Fruit fly (Drosophila melanogaster) whole organism, embryonic: ENCODE results near the gene dar1.

Experiments
- Bgb ChIP-seq: fragments of 200-800 bp; sonication (Bioruptor generic); IDR thresholded peaks from 2 replicates; pipeline ENCODE4 v1.3.6; 2022; ENCODE audit warnings: missing biosample characterization, missing genetic modification characterization; ENCODE audit not compliant: partially characterized antibody
- CG12155 ChIP-seq: fragments of 200-800 bp; sonication (Bioruptor generic); optimal IDR thresholded peaks from 3 replicates; lab custom pipeline; 2016; ENCODE audit warnings: missing biosample characterization, missing genetic modification characterization
- CG13123 ChIP-seq: fragments of 200-800 bp; sonication (Bioruptor generic); optimal IDR thresholded peaks from 2 replicates; lab custom pipeline; 2016; ENCODE audit warnings: missing biosample characterization, missing genetic modification characterization
- CG1603 ChIP-seq: fragments of 200-800 bp; sonication (Bioruptor generic); optimal IDR thresholded peaks from 2 replicates; lab custom pipeline; 2019; ENCODE audit warnings: missing biosample characterization, mild to moderate bottlenecking, missing genetic modification characterization, moderate library complexity
- CG17385 ChIP-seq: fragments of 200-800 bp; sonication (Bioruptor generic); optimal IDR thresholded peaks from 3 replicates; lab custom pipeline; 2018; ENCODE audit warnings: missing biosample characterization, mild to moderate bottlenecking, missing genetic modification characterization
- CG17612 ChIP-seq: fragments of 200-800 bp; sonication (Bioruptor generic); IDR thresholded peaks from 2 replicates; pipeline ENCODE4 v1.3.6; 2022; ENCODE audit warnings: missing biosample characterization, missing genetic modification characterization
- CG18476 ChIP-seq: fragments of 200-800 bp; sonication (Bioruptor generic); optimal IDR thresholded peaks from 2 replicates; lab custom pipeline; 2016; ENCODE audit warnings: missing biosample characterization, mild to moderate bottlenecking, missing genetic modification characterization
- CG2202 ChIP-seq: fragments of 200-800 bp; sonication (Bioruptor generic); optimal IDR thresholded peaks from 2 replicates; lab custom pipeline; 2018; ENCODE audit warnings: missing biosample characterization, mild to moderate bottlenecking, missing genetic modification characterization
- CG32767 ChIP-seq: fragments of 200-800 bp; sonication (Bioruptor generic); IDR thresholded peaks from 2 replicates; pipeline ENCODE4 v1.3.6; 2022; ENCODE audit warnings: missing biosample characterization, missing genetic modification characterization
- CG7372 ChIP-seq: fragments of 200-800 bp; sonication (Bioruptor generic); IDR thresholded peaks from 2 replicates; pipeline ENCODE4 v1.3.6; 2022; ENCODE audit warnings: missing biosample characterization, missing genetic modification characterization
- CG9437 ChIP-seq: fragments of 200-800 bp; sonication (Bioruptor generic); optimal IDR thresholded peaks from 2 replicates; lab custom pipeline; 2018; ENCODE audit warnings: missing biosample characterization, mild to moderate bottlenecking, missing genetic modification characterization
- CG9876 ChIP-seq: fragments of 200-800 bp; sonication (Bioruptor generic); optimal IDR thresholded peaks from 2 replicates; lab custom pipeline; 2016; ENCODE audit warnings: missing biosample characterization, missing genetic modification characterization
- CoRest ChIP-seq: fragments of 200-800 bp; sonication (Bioruptor generic); optimal IDR thresholded peaks from 3 replicates; lab custom pipeline; 2018; ENCODE audit warnings: missing biosample characterization, mild to moderate bottlenecking, missing genetic modification characterization, moderate library complexity
- Elba2 ChIP-seq: fragments of 200-800 bp; sonication (Bioruptor generic); optimal IDR thresholded peaks from 3 replicates; lab custom pipeline; 2016; ENCODE audit warnings: missing biosample characterization, missing genetic modification characterization
- HHEX ChIP-seq: fragments of 200-800 bp; sonication (Bioruptor generic); optimal IDR thresholded peaks from 3 replicates; lab custom pipeline; 2017; ENCODE audit warnings: missing biosample characterization, mild to moderate bottlenecking, missing genetic modification characterization, missing genetic modification reagents
- Hr39 ChIP-seq: fragments of >200 bp; optimal IDR thresholded peaks from 2 replicates; lab custom pipeline; 2017
- Lhr ChIP-seq: fragments of 200-800 bp; sonication (Bioruptor generic); optimal IDR thresholded peaks from 3 replicates; lab custom pipeline; 2017; ENCODE audit warnings: mild to moderate bottlenecking, missing biosample characterization, missing genetic modification reagents, missing genetic modification characterization
- Lim3 ChIP-seq: fragments of 200-800 bp; sonication (Bioruptor generic); IDR thresholded peaks from 2 replicates; pipeline ENCODE4 v1.3.6; 2022; ENCODE audit warnings: missing biosample characterization, missing genetic modification characterization
- Mes4 ChIP-seq: fragments of 200-800 bp; sonication (Bioruptor generic); optimal IDR thresholded peaks from 2 replicates; lab custom pipeline; 2016; ENCODE audit warnings: missing biosample characterization, missing genetic modification characterization
- NC2α ChIP-seq: fragments of 200-800 bp; sonication (Bioruptor generic); optimal IDR thresholded peaks from 2 replicates; lab custom pipeline; 2016; ENCODE audit warnings: missing biosample characterization, missing genetic modification characterization
- Nf-YC ChIP-seq: fragments of 200-800 bp; optimal IDR thresholded peaks from 3 replicates; lab custom pipeline; 2019; ENCODE audit warnings: missing biosample characterization, mild to moderate bottlenecking, missing genetic modification characterization, moderate library complexity
- Oaz ChIP-seq: fragments of 200-800 bp; sonication (Bioruptor generic); IDR thresholded peaks from 2 replicates; pipeline ENCODE4 v1.3.6; 2022; ENCODE audit warnings: missing biosample characterization, missing genetic modification characterization
- Oli ChIP-seq: fragments of 200-800 bp; sonication (Bioruptor generic); optimal IDR thresholded peaks from 2 replicates; lab custom pipeline; 2018; ENCODE audit warnings: missing biosample characterization, mild to moderate bottlenecking, missing genetic modification characterization, moderate library complexity
- al ChIP-seq: fragments of 200-800 bp; sonication (Bioruptor generic); IDR thresholded peaks from 2 replicates; pipeline ENCODE4 v1.3.6; 2022; ENCODE audit warnings: missing biosample characterization, missing genetic modification characterization
- az2 ChIP-seq: fragments of 200-800 bp; sonication (Bioruptor generic); optimal IDR thresholded peaks from 3 replicates; lab custom pipeline; 2016; ENCODE audit warnings: missing biosample characterization, missing genetic modification characterization
- bsh ChIP-seq, 2 experiments: fragments of 200-800 bp; sonication (Bioruptor generic); optimal IDR thresholded peaks; 2 replicates each; lab custom pipeline; 2017 to 2018; ENCODE audit warnings: mild to moderate bottlenecking in 2 of 2, missing biosample characterization in 2 of 2, missing genetic modification characterization in 2 of 2, moderate library complexity in 1 of 2
- chn ChIP-seq: fragments of 200-800 bp; sonication (Bioruptor generic); optimal IDR thresholded peaks from 2 replicates; lab custom pipeline; 2016; ENCODE audit warnings: missing biosample characterization, missing genetic modification characterization
- cwo ChIP-seq: fragments of 200-800 bp; sonication (Bioruptor generic); optimal IDR thresholded peaks from 3 replicates; lab custom pipeline; 2017; ENCODE audit warnings: missing biosample characterization, missing genetic modification characterization, mild to moderate bottlenecking, moderate library complexity, missing genetic modification reagents
- exex ChIP-seq: fragments of 200-800 bp; sonication (Bioruptor generic); optimal IDR thresholded peaks from 4 replicates; lab custom pipeline; 2018; ENCODE audit warnings: missing biosample characterization, mild to moderate bottlenecking, missing genetic modification characterization, moderate library complexity
- fd64A ChIP-seq: fragments of 200-800 bp; sonication (Bioruptor generic); optimal IDR thresholded peaks from 3 replicates; lab custom pipeline; 2018; ENCODE audit warnings: missing biosample characterization, mild to moderate bottlenecking, missing genetic modification characterization
- fu2 ChIP-seq: fragments of 200-800 bp; sonication (Bioruptor generic); optimal IDR thresholded peaks from 2 replicates; lab custom pipeline; 2016; ENCODE audit warnings: missing biosample characterization, missing genetic modification characterization
- gcm ChIP-seq: fragments of 200-800 bp; sonication (Bioruptor generic); optimal IDR thresholded peaks from 2 replicates; lab custom pipeline; 2019; ENCODE audit warnings: missing biosample characterization, mild to moderate bottlenecking, missing genetic modification characterization, moderate library complexity
- hb ChIP-seq: fragments of 200-800 bp; sonication (Bioruptor generic); IDR thresholded peaks from 3 replicates; pipeline ENCODE4 v1.3.6; 2022; ENCODE audit warnings: missing biosample characterization, missing genetic modification characterization; ENCODE audit not compliant: partially characterized antibody
- hbn ChIP-seq: fragments of 200-800 bp; sonication (Bioruptor generic); IDR thresholded peaks from 2 replicates; pipeline ENCODE4 v1.3.6; 2022; ENCODE audit warnings: missing biosample characterization, missing genetic modification characterization; ENCODE audit not compliant: partially characterized antibody
- her ChIP-seq: fragments of 200-800 bp; sonication (Bioruptor generic); optimal IDR thresholded peaks from 2 replicates; lab custom pipeline; 2016; ENCODE audit warnings: missing biosample characterization, missing genetic modification characterization
- hkb ChIP-seq, 2 experiments: fragments of 200-800 bp in 1 of 2; fragments of >200 bp in 1 of 2; sonication (Bioruptor generic) in 1 of 2; IDR thresholded peaks in 1 of 2; optimal IDR thresholded peaks in 1 of 2; 2 replicates each; pipeline versions ENCODE4 v1.3.6 to Lab custom; 2017 to 2022; ENCODE audit warnings: missing biosample characterization in 1 of 2, missing genetic modification characterization in 1 of 2
- hth ChIP-seq: fragments of >200 bp; optimal IDR thresholded peaks from 2 replicates; lab custom pipeline; 2017; ENCODE audit warnings: inconsistent platforms
- insv ChIP-seq, 2 experiments: fragments of 200-800 bp; sonication (Bioruptor generic); optimal IDR thresholded peaks; 3 replicates each; lab custom pipeline; 2016 to 2018; ENCODE audit warnings: missing biosample characterization in 2 of 2, missing genetic modification characterization in 2 of 2
- knrl ChIP-seq: fragments of 200-800 bp; sonication (Bioruptor generic); IDR thresholded peaks from 3 replicates; pipeline ENCODE4 v1.3.6; 2022; ENCODE audit warnings: missing biosample characterization, missing genetic modification characterization; ENCODE audit not compliant: partially characterized antibody
- pb ChIP-seq: fragments of 200-800 bp; sonication (Bioruptor generic); optimal IDR thresholded peaks from 3 replicates; lab custom pipeline; 2016; ENCODE audit warnings: missing biosample characterization, missing genetic modification characterization
- pfk ChIP-seq: fragments of 200-800 bp; sonication (Bioruptor generic); optimal IDR thresholded peaks from 2 replicates; lab custom pipeline; 2018; ENCODE audit warnings: missing biosample characterization, mild to moderate bottlenecking, missing genetic modification characterization, moderate library complexity
- pros ChIP-seq: fragments of 200-800 bp; sonication (Bioruptor generic); optimal IDR thresholded peaks from 3 replicates; lab custom pipeline; 2019; ENCODE audit warnings: missing biosample characterization, mild to moderate bottlenecking, missing genetic modification characterization, moderate library complexity
- salm ChIP-seq: fragments of 200-800 bp; sonication (Bioruptor generic); optimal IDR thresholded peaks from 2 replicates; lab custom pipeline; 2018; ENCODE audit warnings: missing biosample characterization, mild to moderate bottlenecking, missing genetic modification characterization
- sd ChIP-seq: fragments of 200-800 bp; sonication (Bioruptor generic); optimal IDR thresholded peaks from 3 replicates; lab custom pipeline; 2018; ENCODE audit warnings: missing biosample characterization, mild to moderate bottlenecking, missing genetic modification characterization, moderate library complexity
- seq ChIP-seq: fragments of 200-800 bp; sonication (Bioruptor generic); IDR thresholded peaks from 2 replicates; pipeline ENCODE4 v1.3.6; 2022; ENCODE audit warnings: missing biosample characterization, missing genetic modification characterization
- ssp ChIP-seq: fragments of 200-800 bp; sonication (Bioruptor generic); IDR thresholded peaks from 2 replicates; pipeline ENCODE4 v1.3.6; 2022; ENCODE audit warnings: missing biosample characterization, missing genetic modification characterization
- tio ChIP-seq: fragments of 200-800 bp; sonication (Bioruptor generic); optimal IDR thresholded peaks from 2 replicates; lab custom pipeline; 2017; ENCODE audit warnings: missing biosample characterization, missing genetic modification characterization, inconsistent platforms
- vvl ChIP-seq: fragments of 200-800 bp; sonication (Bioruptor generic); IDR thresholded peaks from 2 replicates; pipeline ENCODE4 v1.3.6; 2022; ENCODE audit warnings: missing biosample characterization, missing genetic modification characterization

dar1 gene

dm6 chr3L:3665288-3666210, 39.4 kb downstream of the dar1 start (continued):
- no peak for TF ChIP-seq Nf-YC (tag; lab: Kevin White, UChicago)
- no peak for TF ChIP-seq CG32767 (GFP tag; lab: Robert Waterston, UW)
- TF ChIP-seq CG2202 (tag; lab: Kevin White, UChicago), result peak; percentile 52
- TF ChIP-seq al (GFP tag; lab: Robert Waterston, UW), result peak; percentile 50
- peak; percentile 3 for TF ChIP-seq gcm (GFP tag; lab: Kevin White, UChicago)
- no peak for TF ChIP-seq Lim3
- TF ChIP-seq Oaz (GFP tag; lab: Robert Waterston, UW), result 0 out of 2 replicates have a peak, but pooled peaks have one; percentile 14
- TF ChIP-seq CG7372 (GFP tag; lab: Robert Waterston, UW), result no peak
- TF ChIP-seq Bgb, result no peak
- peak; percentile 55 for TF ChIP-seq sd (tag; lab: Kevin White, UChicago)
- peak in 1 of 2 experiments; percentile 86 for TF ChIP-seq bsh (GFP tag; optimal IDR thresholded peaks at IDR 0.05; lab: Kevin White, UChicago)
- TF ChIP-seq chn (GFP tag; lab: Kevin White, UChicago), result peak; percentile 38
- TF ChIP-seq hkb (optimal IDR thresholded peaks at IDR 0.05; lab: Kevin White, UChicago), result no peak
- TF ChIP-seq hkb (GFP tag; IDR thresholded peaks at IDR 0.05; lab: Robert Waterston, UW), result no peak
- TF ChIP-seq CG17385 (GFP tag; lab: Kevin White, UChicago), result peak; percentile 59
- TF ChIP-seq pros, result no peak
- TF ChIP-seq Mes4 (GFP tag; lab: Kevin White, UChicago), result peak; percentile 20
- TF ChIP-seq tio (GFP tag; lab: Kevin White, UChicago), result peak; percentile 43
- TF ChIP-seq cwo (GFP tag; lab: Kevin White, UChicago), result no peak
- peak; percentile 51 for TF ChIP-seq vvl
- no peak for TF ChIP-seq pfk (GFP tag; lab: Kevin White, UChicago)
- TF ChIP-seq knrl (GFP tag; lab: Robert Waterston, UW), result no peak
- peak; percentile 62 for TF ChIP-seq CoRest (tag; lab: Kevin White, UChicago)
- TF ChIP-seq hb (GFP tag; lab: Robert Waterston, UW), result no peak
- peak; percentile 51 for TF ChIP-seq her (GFP tag; lab: Kevin White, UChicago)
- peak; percentile 62 for TF ChIP-seq CG1603
- TF ChIP-seq hth, result no peak
- TF ChIP-seq CG9876, result peak; percentile 9
- TF ChIP-seq Hr39 (lab: Kevin White, UChicago), result no peak
- TF ChIP-seq CG17612, result 0 out of 2 replicates have a peak, but pooled peaks have one; percentile 19
- TF ChIP-seq exex (tag; lab: Kevin White, UChicago), result no peak
- TF ChIP-seq salm (tag; lab: Kevin White, UChicago), result no peak
- no peak for TF ChIP-seq CG18476 (GFP tag; lab: Kevin White, UChicago)
- TF ChIP-seq fu2 (GFP tag; lab: Kevin White, UChicago), result peak; percentile 2
- peak; percentile 69 for TF ChIP-seq az2 (GFP tag; lab: Kevin White, UChicago)
- peak; percentile 23 for TF ChIP-seq CG13123 (GFP tag; lab: Kevin White, UChicago)
- TF ChIP-seq Lhr, result peak; percentile 23
- no peak for TF ChIP-seq seq (GFP tag; lab: Robert Waterston, UW)
- TF ChIP-seq fd64A (GFP tag; lab: Kevin White, UChicago), result no peak
- TF ChIP-seq hbn (GFP tag; lab: Robert Waterston, UW), result no peak
- TF ChIP-seq insv (GFP tag; optimal IDR thresholded peaks at IDR 0.05; lab: Kevin White, UChicago), result no peak
- peak; percentile 12; the same call in 1 of the 2 replicates for TF ChIP-seq ssp
- no peak for TF ChIP-seq NC2α
- peak; percentile 24 for TF ChIP-seq CG9437 (GFP tag; lab: Kevin White, UChicago)
- TF ChIP-seq HHEX (GFP tag; lab: Kevin White, UChicago), result no peak
- no peak for TF ChIP-seq Elba2
- no peak for TF ChIP-seq pb
- peak; percentile 62 for TF ChIP-seq Oli (tag; lab: Kevin White, UChicago)
- peak; percentile 25 for TF ChIP-seq CG12155 (GFP tag; lab: Kevin White, UChicago)
